Fruit fly (Drosophila melanogaster) whole organism, embryonic: ENCODE data around the gene CG32708.

Experiments used
- B-H2 ChIP-seq: fragments of 200-800 bp; sonication (Bioruptor generic); optimal IDR thresholded peaks from 2 replicates; lab custom pipeline; 2018; ENCODE audit warnings: missing biosample characterization, mild to moderate bottlenecking, missing genetic modification characterization
- CG11456 ChIP-seq: fragments of 200-800 bp; sonication (Bioruptor generic); IDR thresholded peaks from 3 replicates; pipeline ENCODE4 v1.3.6; 2022; ENCODE audit warnings: missing biosample characterization, missing genetic modification characterization
- CG11560 ChIP-seq: fragments of 200-800 bp; sonication (Bioruptor generic); IDR thresholded peaks from 3 replicates; pipeline ENCODE4 v1.3.6; 2022; ENCODE audit warnings: missing biosample characterization, missing genetic modification characterization
- CG12744 ChIP-seq: fragments of 200-800 bp; sonication (Bioruptor generic); optimal IDR thresholded peaks from 2 replicates; lab custom pipeline; 2016; ENCODE audit warnings: missing biosample characterization, missing genetic modification characterization
- CG13424 ChIP-seq: fragments of 200-800 bp; sonication (Bioruptor generic); optimal IDR thresholded peaks from 2 replicates; lab custom pipeline; 2019; ENCODE audit warnings: missing biosample characterization, mild to moderate bottlenecking, missing genetic modification characterization, moderate library complexity
- CG13624 ChIP-seq: fragments of 200-800 bp; sonication (Bioruptor generic); optimal IDR thresholded peaks from 2 replicates; lab custom pipeline; 2016; ENCODE audit warnings: missing biosample characterization, missing genetic modification characterization
- CG16779 ChIP-seq: fragments of 200-800 bp; sonication (Bioruptor generic); IDR thresholded peaks from 2 replicates; pipeline ENCODE4 v1.3.6; 2022; ENCODE audit warnings: missing biosample characterization, missing genetic modification characterization
- CG16815 ChIP-seq: fragments of 200-800 bp; sonication (Bioruptor generic); optimal IDR thresholded peaks from 3 replicates; lab custom pipeline; 2017; ENCODE audit warnings: missing biosample characterization, mild to moderate bottlenecking, missing genetic modification characterization
- CG17328 ChIP-seq: fragments of 200-800 bp; sonication (Bioruptor generic); IDR thresholded peaks from 2 replicates; pipeline ENCODE4 v1.3.6; 2022; ENCODE audit warnings: missing biosample characterization, missing genetic modification characterization
- CG17359 ChIP-seq: fragments of 200-800 bp; sonication (Bioruptor generic); optimal IDR thresholded peaks from 3 replicates; lab custom pipeline; 2018; ENCODE audit warnings: missing biosample characterization, mild to moderate bottlenecking, missing genetic modification characterization, moderate library complexity
- CG17361 ChIP-seq: fragments of 200-800 bp; sonication (Bioruptor generic); IDR thresholded peaks from 3 replicates; pipeline ENCODE4 v1.3.6; 2022; ENCODE audit warnings: missing biosample characterization, missing genetic modification characterization
- CG18011 ChIP-seq: fragments of 200-800 bp; sonication (Bioruptor generic); optimal IDR thresholded peaks from 2 replicates; lab custom pipeline; 2017; ENCODE audit warnings: missing biosample characterization, missing genetic modification characterization, mild to moderate bottlenecking, moderate library complexity, missing genotype
- CG2120 ChIP-seq: fragments of 200-800 bp; sonication (Bioruptor generic); optimal IDR thresholded peaks from 3 replicates; lab custom pipeline; 2016; ENCODE audit warnings: missing biosample characterization, missing genetic modification characterization
- CG2202 ChIP-seq: fragments of 200-800 bp; sonication (Bioruptor generic); optimal IDR thresholded peaks from 2 replicates; lab custom pipeline; 2018; ENCODE audit warnings: missing biosample characterization, mild to moderate bottlenecking, missing genetic modification characterization
- CG32532 ChIP-seq: fragments of 200-800 bp; sonication (Bioruptor generic); IDR thresholded peaks from 2 replicates; pipeline ENCODE4 v1.3.6; 2022; ENCODE audit warnings: missing biosample characterization, missing genetic modification characterization
- CG34376 ChIP-seq: fragments of 200-800 bp; sonication (Bioruptor generic); optimal IDR thresholded peaks from 2 replicates; lab custom pipeline; 2018; ENCODE audit warnings: missing biosample characterization, mild to moderate bottlenecking, missing genetic modification characterization
- CG4282 ChIP-seq: fragments of 200-800 bp; sonication (Bioruptor generic); optimal IDR thresholded peaks from 2 replicates; lab custom pipeline; 2016; ENCODE audit warnings: missing biosample characterization, missing genetic modification characterization
- Deaf1 ChIP-seq: fragments of 200-800 bp; optimal IDR thresholded peaks from 3 replicates; lab custom pipeline; 2019; ENCODE audit warnings: missing biosample characterization, mild to moderate bottlenecking, missing genetic modification characterization, moderate library complexity
- E2f2 ChIP-seq: fragments of 200-800 bp; sonication (Bioruptor generic); IDR thresholded peaks from 2 replicates; pipeline ENCODE4 v1.3.6; 2022; ENCODE audit warnings: missing biosample characterization, missing genetic modification characterization
- Elba2 ChIP-seq: fragments of 200-800 bp; sonication (Bioruptor generic); optimal IDR thresholded peaks from 3 replicates; lab custom pipeline; 2016; ENCODE audit warnings: missing biosample characterization, missing genetic modification characterization
- H2.0 ChIP-seq: fragments of 200-800 bp; sonication (Bioruptor generic); IDR thresholded peaks from 2 replicates; pipeline ENCODE4 v1.3.6; 2022; ENCODE audit warnings: missing biosample characterization, missing genetic modification characterization
- Hmr ChIP-seq: fragments of 200-800 bp; sonication (Bioruptor generic); optimal IDR thresholded peaks from 3 replicates; lab custom pipeline; 2017; ENCODE audit warnings: mild to moderate bottlenecking, missing biosample characterization, missing genetic modification reagents, missing genetic modification characterization
- Hr3 ChIP-seq: fragments of 200-800 bp; sonication (Bioruptor generic); optimal IDR thresholded peaks from 3 replicates; lab custom pipeline; 2016; ENCODE audit warnings: missing biosample characterization, missing genetic modification characterization
- Hr51 ChIP-seq, 2 experiments: fragments of 200-800 bp; sonication (Bioruptor generic); optimal IDR thresholded peaks; 2 replicates in 1 of 2; 3 replicates in 1 of 2; lab custom pipeline; 2016 to 2018; ENCODE audit warnings: missing biosample characterization in 2 of 2, missing genetic modification characterization in 2 of 2, mild to moderate bottlenecking in 1 of 2, moderate library complexity in 1 of 2
- Neu2 ChIP-seq: fragments of 200-800 bp; sonication (Bioruptor generic); optimal IDR thresholded peaks from 3 replicates; lab custom pipeline; 2016; ENCODE audit warnings: missing biosample characterization, missing genetic modification characterization, borderline replicate concordance
- Optix ChIP-seq: fragments of 200-800 bp; sonication (Bioruptor generic); IDR thresholded peaks from 3 replicates; pipeline ENCODE4 v1.3.6; 2022; ENCODE audit warnings: missing biosample characterization, missing genetic modification characterization
- Ravus ChIP-seq: fragments of 200-800 bp; sonication (Bioruptor generic); IDR thresholded peaks from 2 replicates; pipeline ENCODE4 v1.3.6; 2022; ENCODE audit warnings: missing biosample characterization, missing genetic modification characterization
- Sry-δ ChIP-seq: fragments of 200-800 bp; sonication (Bioruptor generic); optimal IDR thresholded peaks from 2 replicates; lab custom pipeline; 2016; ENCODE audit warnings: missing biosample characterization, missing genetic modification characterization
- bbx ChIP-seq: fragments of 200-800 bp; sonication (Bioruptor generic); IDR thresholded peaks from 2 replicates; pipeline ENCODE4 v1.3.6; 2022; ENCODE audit warnings: missing biosample characterization, missing genetic modification characterization; ENCODE audit not compliant: partially characterized antibody
- crol ChIP-seq: fragments of 200-800 bp; sonication (Bioruptor generic); IDR thresholded peaks from 2 replicates; pipeline ENCODE4 v1.3.6; 2022; ENCODE audit warnings: missing biosample characterization, missing genetic modification characterization
- dati ChIP-seq: fragments of 200-800 bp; sonication (Bioruptor generic); IDR thresholded peaks from 2 replicates; pipeline ENCODE4 v1.3.6; 2022; ENCODE audit warnings: missing biosample characterization, missing genetic modification characterization
- ems ChIP-seq: fragments of 200-800 bp; sonication (Bioruptor generic); optimal IDR thresholded peaks from 3 replicates; lab custom pipeline; 2016; ENCODE audit warnings: missing biosample characterization, missing genetic modification characterization
- gem ChIP-seq: fragments of 200-800 bp; sonication (Bioruptor generic); optimal IDR thresholded peaks from 2 replicates; lab custom pipeline; 2019; ENCODE audit warnings: missing biosample characterization, mild to moderate bottlenecking, missing genetic modification characterization, moderate library complexity
- gsb ChIP-seq: fragments of 200-800 bp; sonication (Bioruptor generic); IDR thresholded peaks from 2 replicates; pipeline ENCODE4 v1.3.6; 2022; ENCODE audit warnings: missing biosample characterization, missing genetic modification characterization
- insv ChIP-seq, 2 experiments: fragments of 200-800 bp; sonication (Bioruptor generic); optimal IDR thresholded peaks; 3 replicates each; lab custom pipeline; 2016 to 2018; ENCODE audit warnings: missing biosample characterization in 2 of 2, missing genetic modification characterization in 2 of 2
- knrl ChIP-seq: fragments of 200-800 bp; sonication (Bioruptor generic); IDR thresholded peaks from 3 replicates; pipeline ENCODE4 v1.3.6; 2022; ENCODE audit warnings: missing biosample characterization, missing genetic modification characterization; ENCODE audit not compliant: partially characterized antibody
- luna ChIP-seq: fragments of 200-800 bp; sonication (Bioruptor generic); optimal IDR thresholded peaks from 2 replicates; lab custom pipeline; 2016; ENCODE audit warnings: missing biosample characterization, missing genetic modification characterization
- oc ChIP-seq: fragments of 200-800 bp; sonication (Bioruptor generic); optimal IDR thresholded peaks from 2 replicates; lab custom pipeline; 2018; ENCODE audit warnings: missing biosample characterization, mild to moderate bottlenecking, missing genetic modification characterization, moderate library complexity
- pb ChIP-seq: fragments of 200-800 bp; sonication (Bioruptor generic); optimal IDR thresholded peaks from 3 replicates; lab custom pipeline; 2016; ENCODE audit warnings: missing biosample characterization, missing genetic modification characterization
- pfk ChIP-seq: fragments of 200-800 bp; sonication (Bioruptor generic); optimal IDR thresholded peaks from 2 replicates; lab custom pipeline; 2018; ENCODE audit warnings: missing biosample characterization, mild to moderate bottlenecking, missing genetic modification characterization, moderate library complexity
- pum ChIP-seq: fragments of 200-800 bp; sonication (Bioruptor generic); optimal IDR thresholded peaks from 2 replicates; lab custom pipeline; 2016; ENCODE audit warnings: missing biosample characterization, missing genetic modification characterization
- pzg ChIP-seq: fragments of 200-800 bp; sonication (Bioruptor generic); optimal IDR thresholded peaks from 3 replicates; lab custom pipeline; 2018; ENCODE audit warnings: missing biosample characterization, mild to moderate bottlenecking, missing genetic modification characterization, moderate library complexity
- row ChIP-seq: fragments of 200-800 bp; sonication (Bioruptor generic); IDR thresholded peaks from 3 replicates; pipeline ENCODE4 v1.3.6; 2022; ENCODE audit warnings: missing biosample characterization, missing genetic modification characterization
- sc ChIP-seq, 3 experiments: fragments of >200 bp in 2 of 3; fragments of 200-800 bp in 1 of 3; sonication (Bioruptor generic) in 1 of 3; optimal IDR thresholded peaks; 2 replicates in 2 of 3; 3 replicates in 1 of 3; lab custom pipeline; 2017; ENCODE audit warnings: mild to moderate bottlenecking in 1 of 3, missing biosample characterization in 1 of 3, missing genetic modification characterization in 1 of 3, missing genetic modification reagents in 1 of 3
- seq ChIP-seq: fragments of 200-800 bp; sonication (Bioruptor generic); IDR thresholded peaks from 2 replicates; pipeline ENCODE4 v1.3.6; 2022; ENCODE audit warnings: missing biosample characterization, missing genetic modification characterization
- slou ChIP-seq: fragments of 200-800 bp; sonication (Bioruptor generic); optimal IDR thresholded peaks from 3 replicates; lab custom pipeline; 2016; ENCODE audit warnings: missing biosample characterization, missing genetic modification characterization
- sob ChIP-seq: fragments of 200-800 bp; sonication (Bioruptor generic); IDR thresholded peaks from 2 replicates; pipeline ENCODE4 v1.3.6; 2022; ENCODE audit warnings: missing biosample characterization, missing genetic modification characterization
- tna ChIP-seq: fragments of 200-800 bp; sonication (Bioruptor generic); IDR thresholded peaks from 2 replicates; pipeline ENCODE4 v1.3.6; 2022; ENCODE audit warnings: missing biosample characterization, missing genetic modification characterization; ENCODE audit not compliant: partially characterized antibody
- unpg ChIP-seq: fragments of 200-800 bp; sonication (Bioruptor generic); optimal IDR thresholded peaks from 3 replicates; lab custom pipeline; 2018; ENCODE audit warnings: missing biosample characterization, mild to moderate bottlenecking, missing genetic modification characterization, moderate library complexity
- zen ChIP-seq: fragments of 200-800 bp; sonication (Bioruptor generic); optimal IDR thresholded peaks from 3 replicates; lab custom pipeline; 2018; ENCODE audit warnings: missing biosample characterization, mild to moderate bottlenecking, missing genetic modification characterization, moderate library complexity

The CG32708 gene

dm6 chrX:9068822-9069221 is 16.9 kb upstream of the CG32708 start (continued):
- TF ChIP-seq gem (tag; lab: Kevin White, UChicago) (no peak), unpg (no peak), luna (no peak), E2f2 (no peak), pum (GFP tag; lab: Kevin White, UChicago) (no peak), CG32532 (GFP tag; lab: Robert Waterston, UW) (peak; percentile 38; the same call in 1 of the 2 replicates), insv (GFP tag; optimal IDR thresholded peaks at IDR 0.05; lab: Kevin White, UChicago) (no peak), sc (optimal IDR thresholded peaks at IDR 0.05; lab: Kevin White, UChicago) (no peak), sc (GFP tag; optimal IDR thresholded peaks at IDR 0.05; lab: Kevin White, UChicago) (no peak), CG17359 (tag; lab: Kevin White, UChicago) (no peak), pzg (GFP tag; lab: Kevin White, UChicago) (no peak), CG12744 (no peak), CG17361 (GFP tag; lab: Robert Waterston, UW) (no peak), Optix (no peak), bbx (GFP tag; lab: Robert Waterston, UW) (no peak), Hmr (GFP tag; lab: Kevin White, UChicago) (no peak), Ravus (GFP tag; lab: Robert Waterston, UW) (no peak), Sry-δ (GFP tag; lab: Kevin White, UChicago) (no peak), Deaf1 (tag; lab: Kevin White, UChicago) (no peak), CG4282 (GFP tag; lab: Kevin White, UChicago) (no peak), CG11456 (0 out of 3 replicates have a peak, but pooled peaks have one; percentile 39), CG18011 (GFP tag; lab: Kevin White, UChicago) (no peak), sob (GFP tag; lab: Robert Waterston, UW) (peak; percentile 56), pb (GFP tag; lab: Kevin White, UChicago) (no peak), CG34376 (GFP tag; lab: Kevin White, UChicago) (no peak), oc (tag; lab: Kevin White, UChicago) (no peak), gsb (GFP tag; lab: Robert Waterston, UW) (no peak), CG2202 (tag; lab: Kevin White, UChicago) (no peak), row (GFP tag; lab: Robert Waterston, UW) (peak; percentile 33; the same call in 2 of the 3 replicates), pfk (GFP tag; lab: Kevin White, UChicago) (no peak), CG2120 (GFP tag; lab: Kevin White, UChicago) (no peak), CG17328 (0 out of 2 replicates have a peak, but pooled peaks have one; percentile 15), slou (no peak), Neu2 (GFP tag; lab: Kevin White, UChicago) (no peak), seq (GFP tag; lab: Robert Waterston, UW) (no peak), CG11560 (no peak), crol (GFP tag; lab: Robert Waterston, UW) (no peak), B-H2 (GFP tag; lab: Kevin White, UChicago) (no peak), Elba2 (GFP tag; lab: Kevin White, UChicago) (no peak), H2.0 (GFP tag; lab: Robert Waterston, UW) (0 out of 2 replicates have a peak, but pooled peaks have one; percentile 29), Hr51 (GFP tag; optimal IDR thresholded peaks at IDR 0.05; lab: Kevin White, UChicago) (no peak), ems (no peak), CG13624 (GFP tag; lab: Kevin White, UChicago) (no peak), knrl (GFP tag; lab: Robert Waterston, UW) (no peak), CG13424 (no peak), zen (no peak), tna (GFP tag; lab: Robert Waterston, UW) (no peak), Hr3 (GFP tag; lab: Kevin White, UChicago) (no peak), CG16815 (GFP tag; lab: Kevin White, UChicago) (no peak), dati (GFP tag; lab: Robert Waterston, UW) (no peak), CG16779 (GFP tag; lab: Robert Waterston, UW) (0 out of 2 replicates have a peak, but pooled peaks have one; percentile 4)
